Fruit fly (Drosophila melanogaster): ENCODE results near the gene hng3.
A peak's percentile ranks its signal among the peaks of the same experiment; 100 is the strongest.

hng3 gene

dm6 chr3L:802700-803273 is 47.5 kb upstream of the hng3 start (continued):
- TF ChIP-seq nerfin-2 (GFP tag; IDR thresholded peaks at IDR 0.05; ENCODE audit: partially characterized antibody) (no peak; the same call in 1 of the 2 replicates), Tbp (GFP tag; optimal IDR thresholded peaks at IDR 0.05) (no peak), CG10654 (GFP tag; optimal IDR thresholded peaks at IDR 0.05) (peak; percentile 80), CG11696 (GFP tag; IDR thresholded peaks at IDR 0.05) (peak; percentile 78), HLHmδ (GFP tag; optimal IDR thresholded peaks at IDR 0.05) (no peak), CG16863 (GFP tag; optimal IDR thresholded peaks at IDR 0.05) (peak; percentile 90), shn (GFP tag; optimal IDR thresholded peaks at IDR 0.05) (peak; percentile 76), CG4360 (GFP tag; IDR thresholded peaks at IDR 0.05) (peak; percentile 71), zfh1 (GFP tag; IDR thresholded peaks at IDR 0.05) (peak; percentile 96), Mrtf (GFP tag; IDR thresholded peaks at IDR 0.05) (peak; percentile 89), gcm2 (GFP tag; optimal IDR thresholded peaks at IDR 0.05) (peak; percentile 78), Hr3 (GFP tag; optimal IDR thresholded peaks at IDR 0.05) (peak; percentile 80), CG9727 (GFP tag; optimal IDR thresholded peaks at IDR 0.05) (peak; percentile 74), CG8944 (GFP tag; optimal IDR thresholded peaks at IDR 0.05) (peak; percentile 89), CG7357 (GFP tag; IDR thresholded peaks at IDR 0.05) (peak; percentile 76), Ssrp (tag; optimal IDR thresholded peaks at IDR 0.05) (peak; percentile 79), insv (GFP tag; optimal IDR thresholded peaks at IDR 0.05) (no peak), zfh2 (GFP tag; optimal IDR thresholded peaks at IDR 0.05) (peak; percentile 67), ranshi (GFP tag; IDR thresholded peaks at IDR 0.05) (peak; percentile 91), Atf3 (GFP tag; optimal IDR thresholded peaks at IDR 0.05) (peak; percentile 79), CG1832 (GFP tag; optimal IDR thresholded peaks at IDR 0.05) (no peak), CG3995 (GFP tag; optimal IDR thresholded peaks at IDR 0.05) (peak; percentile 30), Dad (GFP tag; optimal IDR thresholded peaks at IDR 0.05) (peak; percentile 90), tx (GFP tag; optimal IDR thresholded peaks at IDR 0.05) (peak; percentile 80), Opbp (GFP tag; IDR thresholded peaks at IDR 0.05; ENCODE audit: partially characterized antibody) (no peak), CG4282 (GFP tag; optimal IDR thresholded peaks at IDR 0.05) (peak; percentile 54), HLH4C (GFP tag; IDR thresholded peaks at IDR 0.05; ENCODE audit: partially characterized antibody) (no peak), Hey (tag; optimal IDR thresholded peaks at IDR 0.05) (peak; percentile 98), Scr (GFP tag; IDR thresholded peaks at IDR 0.05; ENCODE audit: partially characterized antibody) (no peak), trem (tag; optimal IDR thresholded peaks at IDR 0.05) (peak; percentile 30), CG10321 (GFP tag; IDR thresholded peaks at IDR 0.05) (peak; percentile 74; the same call in 1 of the 2 replicates), seq (GFP tag; IDR thresholded peaks at IDR 0.05) (peak; percentile 89), Oaz (GFP tag; IDR thresholded peaks at IDR 0.05) (peak; percentile 80), Hr51 (GFP tag; optimal IDR thresholded peaks at IDR 0.05) (peak; percentile 86 to 87), tap (tag; optimal IDR thresholded peaks at IDR 0.05) (peak; percentile 71), CG9817 (tag; optimal IDR thresholded peaks at IDR 0.05) (peak; percentile 88), CG3065 (GFP tag; optimal IDR thresholded peaks at IDR 0.05) (peak; percentile 60), CG15073 (GFP tag; optimal IDR thresholded peaks at IDR 0.05) (peak; percentile 60), CG7963 (GFP tag; IDR thresholded peaks at IDR 0.05; ENCODE audit: partially characterized antibody) (no peak), CG2889 (GFP tag; IDR thresholded peaks at IDR 0.05) (peak; percentile 77), CG11247 (GFP tag; IDR thresholded peaks at IDR 0.05) (peak; percentile 91), tio (GFP tag; optimal IDR thresholded peaks at IDR 0.05) (peak; percentile 75), oc (tag; optimal IDR thresholded peaks at IDR 0.05) (peak; percentile 90), CG11560 (tag; IDR thresholded peaks at IDR 0.05) (peak; percentile 76; the same call in 2 of the 3 replicates), CG14441 (GFP tag; IDR thresholded peaks at IDR 0.05) (peak; percentile 90), Fer3 (tag; optimal IDR thresholded peaks at IDR 0.05) (peak; percentile 86), YL-1 (GFP tag; optimal IDR thresholded peaks at IDR 0.05) (no peak), CG8388 (GFP tag; optimal IDR thresholded peaks at IDR 0.05) (peak; percentile 87), Drgx (GFP tag; IDR thresholded peaks at IDR 0.05) (peak; percentile 96), eve (GFP tag; optimal IDR thresholded peaks at IDR 0.05) (peak in 1 of 2 experiments; percentile 88), sob (GFP tag; IDR thresholded peaks at IDR 0.05) (peak; percentile 93)

Data from whole organism, embryonic.